Worm (Caenorhabditis elegans): ENCODE data around the gene ZK370.4.

DNA sequence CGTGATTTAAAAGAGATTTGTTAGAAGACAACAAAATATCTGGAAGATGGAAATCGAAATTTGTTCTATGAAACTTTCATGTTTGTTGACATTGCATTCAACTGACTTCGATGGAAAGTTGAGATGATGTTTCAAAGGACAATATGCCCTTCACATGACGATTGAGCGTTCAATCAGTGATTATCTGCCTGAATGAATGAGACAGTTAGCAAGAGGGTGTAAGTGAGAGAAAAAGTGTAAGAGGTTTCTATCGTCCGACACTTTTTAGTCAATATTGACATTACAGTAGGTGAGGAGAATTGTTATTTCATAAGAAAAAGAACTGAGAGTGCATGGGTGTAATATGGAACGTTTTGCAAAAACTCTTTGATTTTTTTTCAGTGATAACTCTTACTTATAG, 2.0 kb upstream of the ZK370.4 start:
- TF ChIP-seq ama-1 (optimal IDR thresholded peaks at IDR 0.05), result no peak
- TF ChIP-seq ceh-18 (tag; optimal IDR thresholded peaks at IDR 0.05), result no peak
- TF ChIP-seq sox-4 (tag; optimal IDR thresholded peaks at IDR 0.05), result no peak
- TF ChIP-seq K09A11.1 (tag; optimal IDR thresholded peaks at IDR 0.05; ENCODE audit: insufficient read depth), result no peak
- TF ChIP-seq pha-4 (tag; optimal IDR thresholded peaks at IDR 0.05), result no peak
- TF ChIP-seq eyg-1 (tag; optimal IDR thresholded peaks at IDR 0.05), result no peak

All from whole organism, late embryonic.